Fruit fly (Drosophila melanogaster) whole organism, embryonic: ENCODE data around the gene ens.

Experiments
- Antp ChIP-seq: fragments of 200-800 bp; sonication (Bioruptor generic); optimal IDR thresholded peaks from 3 replicates; lab custom pipeline; 2016; ENCODE audit warnings: missing biosample characterization, missing genetic modification characterization
- BtbVII ChIP-seq: fragments of 200-800 bp; sonication (Bioruptor generic); optimal IDR thresholded peaks from 3 replicates; lab custom pipeline; 2017; ENCODE audit warnings: missing biosample characterization, mild to moderate bottlenecking, missing genetic modification characterization
- CG1024 ChIP-seq: fragments of 200-800 bp; sonication (Bioruptor generic); IDR thresholded peaks from 2 replicates; pipeline ENCODE4 v1.3.6; 2022; ENCODE audit warnings: missing biosample characterization, missing genetic modification characterization
- CG12769 ChIP-seq: fragments of 200-800 bp; sonication (Bioruptor generic); optimal IDR thresholded peaks from 2 replicates; lab custom pipeline; 2019; ENCODE audit warnings: missing biosample characterization, mild to moderate bottlenecking, missing genetic modification characterization, moderate library complexity
- CG12942 ChIP-seq: fragments of 200-800 bp; sonication (Bioruptor generic); optimal IDR thresholded peaks from 3 replicates; lab custom pipeline; 2016; ENCODE audit warnings: missing biosample characterization, missing genetic modification characterization
- CG13287 ChIP-seq: fragments of 200-800 bp; sonication (Bioruptor generic); IDR thresholded peaks from 2 replicates; pipeline ENCODE4 v1.3.6; 2022; ENCODE audit warnings: missing biosample characterization, missing genetic modification characterization; ENCODE audit not compliant: partially characterized antibody
- CG14860 ChIP-seq: fragments of 200-800 bp; sonication (Bioruptor generic); IDR thresholded peaks from 3 replicates; pipeline ENCODE4 v1.3.6; 2022; ENCODE audit warnings: missing biosample characterization, missing genetic modification characterization; ENCODE audit not compliant: partially characterized antibody
- CG15514 ChIP-seq: fragments of 200-800 bp; sonication (Bioruptor generic); optimal IDR thresholded peaks from 3 replicates; lab custom pipeline; 2017; ENCODE audit warnings: missing biosample characterization, missing genetic modification characterization, mild to moderate bottlenecking, moderate library complexity, missing genetic modification reagents
- CG1647 ChIP-seq: fragments of 200-800 bp; sonication (Bioruptor generic); optimal IDR thresholded peaks from 3 replicates; lab custom pipeline; 2016; ENCODE audit warnings: missing biosample characterization, missing genetic modification characterization
- CG16779 ChIP-seq: fragments of 200-800 bp; sonication (Bioruptor generic); IDR thresholded peaks from 2 replicates; pipeline ENCODE4 v1.3.6; 2022; ENCODE audit warnings: missing biosample characterization, missing genetic modification characterization
- CG17186 ChIP-seq: fragments of 200-800 bp; sonication (Bioruptor generic); optimal IDR thresholded peaks from 3 replicates; lab custom pipeline; 2017; ENCODE audit warnings: missing biosample characterization, missing genetic modification reagents, missing genetic modification characterization
- CG17359 ChIP-seq: fragments of 200-800 bp; sonication (Bioruptor generic); optimal IDR thresholded peaks from 3 replicates; lab custom pipeline; 2018; ENCODE audit warnings: missing biosample characterization, mild to moderate bottlenecking, missing genetic modification characterization, moderate library complexity
- CG2116 ChIP-seq: fragments of 200-800 bp; sonication (Bioruptor generic); optimal IDR thresholded peaks from 3 replicates; lab custom pipeline; 2018; ENCODE audit warnings: missing biosample characterization, mild to moderate bottlenecking, missing genetic modification characterization
- CG2199 ChIP-seq: fragments of 200-800 bp; sonication (Bioruptor generic); IDR thresholded peaks from 3 replicates; pipeline ENCODE4 v1.3.6; 2022; ENCODE audit warnings: missing biosample characterization, missing genetic modification characterization
- CG2889 ChIP-seq: fragments of 200-800 bp; sonication (Bioruptor generic); IDR thresholded peaks from 3 replicates; pipeline ENCODE4 v1.3.6; 2022; ENCODE audit warnings: missing biosample characterization, missing genetic modification characterization
- CG31365 ChIP-seq: fragments of 200-800 bp; sonication (Bioruptor generic); optimal IDR thresholded peaks from 2 replicates; lab custom pipeline; 2018; ENCODE audit warnings: missing biosample characterization, mild to moderate bottlenecking, missing genetic modification characterization
- CG34376 ChIP-seq: fragments of 200-800 bp; sonication (Bioruptor generic); optimal IDR thresholded peaks from 2 replicates; lab custom pipeline; 2018; ENCODE audit warnings: missing biosample characterization, mild to moderate bottlenecking, missing genetic modification characterization
- CG7963 ChIP-seq: fragments of 200-800 bp; sonication (Bioruptor generic); IDR thresholded peaks from 3 replicates; pipeline ENCODE4 v1.3.6; 2022; ENCODE audit warnings: missing biosample characterization, missing genetic modification characterization; ENCODE audit not compliant: partially characterized antibody
- CG8290 ChIP-seq, 3 experiments: fragments of 200-800 bp; sonication (Bioruptor generic); optimal IDR thresholded peaks; 2 replicates each; lab custom pipeline; 2016 to 2019; ENCODE audit warnings: missing biosample characterization in 3 of 3, missing genetic modification characterization in 3 of 3, mild to moderate bottlenecking in 2 of 3, moderate library complexity in 1 of 3
- CG9797 ChIP-seq: fragments of 200-800 bp; sonication (Bioruptor generic); optimal IDR thresholded peaks from 3 replicates; lab custom pipeline; 2018; ENCODE audit warnings: missing biosample characterization, mild to moderate bottlenecking, missing genetic modification characterization
- Dad ChIP-seq: fragments of 200-800 bp; sonication (Bioruptor generic); optimal IDR thresholded peaks from 3 replicates; lab custom pipeline; 2016; ENCODE audit warnings: missing biosample characterization, missing genetic modification characterization
- Dbx ChIP-seq: fragments of 200-800 bp; sonication (Bioruptor generic); IDR thresholded peaks from 3 replicates; pipeline ENCODE4 v1.3.6; 2022; ENCODE audit warnings: missing biosample characterization, missing genetic modification characterization
- Deaf1 ChIP-seq: fragments of 200-800 bp; optimal IDR thresholded peaks from 3 replicates; lab custom pipeline; 2019; ENCODE audit warnings: missing biosample characterization, mild to moderate bottlenecking, missing genetic modification characterization, moderate library complexity
- E2f2 ChIP-seq: fragments of 200-800 bp; sonication (Bioruptor generic); IDR thresholded peaks from 2 replicates; pipeline ENCODE4 v1.3.6; 2022; ENCODE audit warnings: missing biosample characterization, missing genetic modification characterization
- Lhr ChIP-seq: fragments of 200-800 bp; sonication (Bioruptor generic); optimal IDR thresholded peaks from 3 replicates; lab custom pipeline; 2017; ENCODE audit warnings: mild to moderate bottlenecking, missing biosample characterization, missing genetic modification reagents, missing genetic modification characterization
- Med ChIP-seq: fragments of 200-800 bp; sonication (Bioruptor generic); peaks from one replicate; lab custom pipeline; 2016; ENCODE audit warnings: missing biosample characterization, missing genetic modification characterization, mild to moderate bottlenecking, inconsistent platforms, moderate library complexity
- Ptx1 ChIP-seq: fragments of 200-800 bp; sonication (Bioruptor generic); IDR thresholded peaks from 2 replicates; pipeline ENCODE4 v1.3.6; 2022; ENCODE audit warnings: missing biosample characterization, missing genetic modification characterization
- Sox102F ChIP-seq: fragments of 200-800 bp; sonication (Bioruptor generic); optimal IDR thresholded peaks from 2 replicates; lab custom pipeline; 2018; ENCODE audit warnings: missing biosample characterization, mild to moderate bottlenecking, missing genetic modification characterization, moderate library complexity
- Tbp ChIP-seq: fragments of >200 bp; optimal IDR thresholded peaks from 2 replicates; lab custom pipeline; 2018; ENCODE audit warnings: missing biosample characterization, missing genetic modification characterization
- YL-1 ChIP-seq: fragments of 200-800 bp; sonication (Bioruptor generic); optimal IDR thresholded peaks from 3 replicates; lab custom pipeline; 2017; ENCODE audit warnings: missing biosample characterization, mild to moderate bottlenecking, missing genetic modification characterization
- ato ChIP-seq: fragments of 200-800 bp; sonication (Bioruptor generic); IDR thresholded peaks from 2 replicates; pipeline ENCODE4 v1.3.6; 2022; ENCODE audit warnings: missing biosample characterization, missing genetic modification characterization; ENCODE audit not compliant: partially characterized antibody
- cg ChIP-seq: fragments of 200-800 bp; sonication (Bioruptor generic); optimal IDR thresholded peaks from 3 replicates; lab custom pipeline; 2019; ENCODE audit warnings: missing biosample characterization, mild to moderate bottlenecking, missing genetic modification characterization, moderate library complexity
- chinmo ChIP-seq: fragments of 200-800 bp; sonication (Bioruptor generic); IDR thresholded peaks from 4 replicates; pipeline ENCODE4 v1.3.6; 2022; ENCODE audit warnings: missing biosample characterization, missing genetic modification characterization; ENCODE audit not compliant: partially characterized antibody
- gem ChIP-seq: fragments of 200-800 bp; sonication (Bioruptor generic); optimal IDR thresholded peaks from 2 replicates; lab custom pipeline; 2019; ENCODE audit warnings: missing biosample characterization, mild to moderate bottlenecking, missing genetic modification characterization, moderate library complexity
- gro ChIP-seq: fragments of 200-800 bp; sonication (Bioruptor generic); optimal IDR thresholded peaks from 2 replicates; lab custom pipeline; 2016; ENCODE audit warnings: missing biosample characterization, missing genetic modification characterization
- h ChIP-seq: fragments of >200 bp; optimal IDR thresholded peaks from 2 replicates; lab custom pipeline; 2017
- hkb ChIP-seq, 2 experiments: fragments of 200-800 bp in 1 of 2; fragments of >200 bp in 1 of 2; sonication (Bioruptor generic) in 1 of 2; IDR thresholded peaks in 1 of 2; optimal IDR thresholded peaks in 1 of 2; 2 replicates each; pipeline versions ENCODE4 v1.3.6 to Lab custom; 2017 to 2022; ENCODE audit warnings: missing biosample characterization in 1 of 2, missing genetic modification characterization in 1 of 2
- jing ChIP-seq: fragments of 200-800 bp; sonication (Bioruptor generic); optimal IDR thresholded peaks from 2 replicates; lab custom pipeline; 2018; ENCODE audit warnings: missing biosample characterization, mild to moderate bottlenecking, missing genetic modification characterization
- lab ChIP-seq: fragments of 200-800 bp; sonication (Bioruptor generic); optimal IDR thresholded peaks from 3 replicates; lab custom pipeline; 2017; ENCODE audit warnings: missing biosample characterization, missing genetic modification characterization, mild to moderate bottlenecking, moderate library complexity, missing genetic modification reagents
- lov ChIP-seq, 2 experiments: fragments of 200-800 bp in 1 of 2; fragments of >200 bp in 1 of 2; sonication (Bioruptor generic) in 1 of 2; IDR thresholded peaks in 1 of 2; optimal IDR thresholded peaks in 1 of 2; 2 replicates in 1 of 2; 3 replicates in 1 of 2; pipeline versions ENCODE4 v1.3.6 to Lab custom; 2017 to 2022; ENCODE audit warnings: missing biosample characterization in 1 of 2, missing genetic modification characterization in 1 of 2
- nom ChIP-seq: fragments of 200-800 bp; sonication (Bioruptor generic); optimal IDR thresholded peaks from 2 replicates; lab custom pipeline; 2017; ENCODE audit warnings: missing biosample characterization, missing genetic modification characterization, mild to moderate bottlenecking, moderate library complexity, missing genetic modification reagents
- unc-4 ChIP-seq: fragments of 200-800 bp; sonication (Bioruptor generic); IDR thresholded peaks from 2 replicates; pipeline ENCODE4 v1.3.6; 2022; ENCODE audit warnings: missing biosample characterization, missing genetic modification characterization; ENCODE audit not compliant: partially characterized antibody
- vnd ChIP-seq: fragments of 200-800 bp; sonication (Bioruptor generic); IDR thresholded peaks from 3 replicates; pipeline ENCODE4 v1.3.6; 2022; ENCODE audit warnings: missing biosample characterization, missing genetic modification characterization; ENCODE audit not compliant: partially characterized antibody
- vvl ChIP-seq: fragments of 200-800 bp; sonication (Bioruptor generic); IDR thresholded peaks from 2 replicates; pipeline ENCODE4 v1.3.6; 2022; ENCODE audit warnings: missing biosample characterization, missing genetic modification characterization

ens gene

DNA sequence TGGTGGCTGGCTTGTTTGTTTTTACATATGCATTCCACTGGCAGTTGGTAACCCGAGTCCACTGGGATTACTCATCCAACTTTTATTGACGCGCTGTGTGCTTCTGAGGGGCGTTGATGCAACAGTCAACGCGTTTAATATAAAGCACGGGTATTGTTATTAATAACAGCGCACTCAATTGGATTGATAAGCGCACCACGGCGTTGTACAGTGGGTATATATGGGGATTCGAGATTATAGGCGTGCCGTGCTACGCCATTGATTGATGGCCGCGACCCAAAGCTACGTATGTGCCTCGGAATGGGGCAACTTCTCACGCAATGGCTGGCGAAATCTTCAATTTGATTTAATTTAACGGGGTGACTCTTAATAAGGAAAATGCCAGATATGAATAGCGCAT, 27.2 kb downstream of the ens start (continued):
- TF ChIP-seq Lhr (no peak), lov (optimal IDR thresholded peaks at IDR 0.05; lab: Kevin White, UChicago) (no peak), lov (GFP tag; IDR thresholded peaks at IDR 0.05; lab: Robert Waterston, UW) (0 out of 3 replicates have a peak, but pooled peaks have one; percentile 34), CG17186 (GFP tag; lab: Kevin White, UChicago) (no peak), CG8290 (GFP tag; optimal IDR thresholded peaks at IDR 0.05; lab: Kevin White, UChicago) (no peak), CG8290 (tag; optimal IDR thresholded peaks at IDR 0.05; lab: Kevin White, UChicago) (peak in 1 of 2 experiments; percentile 27), hkb (optimal IDR thresholded peaks at IDR 0.05; lab: Kevin White, UChicago) (no peak), hkb (GFP tag; IDR thresholded peaks at IDR 0.05; lab: Robert Waterston, UW) (0 out of 2 replicates have a peak, but pooled peaks have one; percentile 23), CG2199 (GFP tag; lab: Robert Waterston, UW) (0 out of 3 replicates have a peak, but pooled peaks have one; percentile 49), h (lab: Kevin White, UChicago) (no peak), lab (GFP tag; lab: Kevin White, UChicago) (peak; percentile 27), CG12942 (GFP tag; lab: Kevin White, UChicago) (no peak), Dbx (GFP tag; lab: Robert Waterston, UW) (0 out of 3 replicates have a peak, but pooled peaks have one; percentile 36), nom (peak; percentile 24)

DNA sequence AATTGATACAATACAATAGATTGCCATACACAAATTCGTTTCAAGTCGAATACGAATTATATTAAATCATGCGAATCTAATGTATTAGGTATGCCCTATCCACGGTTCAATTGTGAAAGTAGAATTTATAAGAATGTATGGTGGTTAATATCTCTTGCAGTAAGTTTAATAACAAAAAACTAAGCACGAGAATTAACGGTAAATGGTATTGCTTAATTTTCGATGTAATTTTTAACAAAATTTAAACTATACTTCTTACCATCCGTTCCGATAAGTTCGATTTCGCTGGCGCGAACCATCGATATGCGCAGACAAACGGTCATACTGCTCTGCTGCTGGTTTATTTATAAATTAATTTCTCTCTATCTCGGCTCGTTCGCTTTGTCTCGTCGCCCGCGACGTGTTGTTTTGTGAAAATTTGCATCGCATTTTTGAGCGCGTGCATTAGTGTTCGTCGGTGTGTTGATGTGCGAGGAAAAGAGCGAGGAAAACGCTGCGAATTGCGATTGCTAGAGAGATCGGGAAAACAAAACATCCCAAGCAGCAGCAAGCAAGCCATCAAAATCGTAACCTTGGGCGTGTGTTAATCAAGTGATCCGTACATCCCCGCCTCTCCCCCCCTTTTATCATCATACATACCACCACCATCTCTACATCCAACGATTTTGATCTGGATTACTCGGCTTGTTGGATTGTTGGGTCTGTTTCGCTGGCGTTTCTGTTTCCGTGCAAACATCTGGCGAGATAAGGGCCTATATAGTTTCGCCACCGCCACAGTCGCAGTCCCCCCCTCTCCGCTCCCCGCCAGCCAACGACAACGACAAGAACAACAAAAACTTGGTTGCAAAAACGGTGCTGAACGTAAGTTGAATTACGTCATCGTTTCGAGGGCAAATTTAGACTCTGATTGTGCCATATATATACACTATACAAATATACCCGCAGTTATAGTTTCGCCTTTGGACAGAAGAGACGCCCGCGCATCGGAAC, 30.8 kb downstream of the ens start, which contains the start of gene Fit1:
Gene Fit1, plus strand, starts transcription at position 307 of the 990 bp plus-strand sequence.
- TF ChIP-seq CG13287 (GFP tag; lab: Robert Waterston, UW) (peak; percentile 50), jing (no peak), cg (GFP tag; lab: Kevin White, UChicago) (peak; percentile 42), gro (GFP tag; lab: Kevin White, UChicago) (no peak), CG16779 (GFP tag; lab: Robert Waterston, UW) (no peak), CG2889 (GFP tag; lab: Robert Waterston, UW) (no peak), nom (peak; percentile 46), Antp (GFP tag; lab: Kevin White, UChicago) (no peak), gem (tag; lab: Kevin White, UChicago) (no peak), CG1024 (GFP tag; lab: Robert Waterston, UW) (no peak), chinmo (GFP tag; lab: Robert Waterston, UW) (peak; percentile 82), Ptx1 (no peak), E2f2 (GFP tag; lab: Robert Waterston, UW) (peak; percentile 76), unc-4 (GFP tag; lab: Robert Waterston, UW) (peak; percentile 40; the same call in 1 of the 2 replicates), CG2116 (peak; percentile 25), ato (peak; percentile 66), Sox102F (GFP tag; lab: Kevin White, UChicago) (no peak), Deaf1 (tag; lab: Kevin White, UChicago) (peak; percentile 52), CG17359 (tag; lab: Kevin White, UChicago) (no peak), CG14860 (peak; percentile 40; the same call in 2 of the 3 replicates), CG34376 (GFP tag; lab: Kevin White, UChicago) (peak; percentile 95), Med (GFP tag; lab: Kevin White, UChicago) (peak; percentile 73), CG7963 (GFP tag; lab: Robert Waterston, UW) (peak; percentile 56; the same call in 2 of the 3 replicates), CG31365 (tag; lab: Kevin White, UChicago) (peak; percentile 14), CG12769 (tag; lab: Kevin White, UChicago) (peak; percentile 73), CG15514 (GFP tag; lab: Kevin White, UChicago) (peak; percentile 54), vvl (GFP tag; lab: Robert Waterston, UW) (peak; percentile 60), CG1647 (GFP tag; lab: Kevin White, UChicago) (peak; percentile 32), vnd (GFP tag; lab: Robert Waterston, UW) (peak; percentile 35; the same call in 1 of the 3 replicates), CG9797 (peak; percentile 74), Tbp (GFP tag; lab: Kevin White, UChicago) (no peak), YL-1 (peak; percentile 32), BtbVII (GFP tag; lab: Kevin White, UChicago) (peak; percentile 78), Dad (no peak)
